Fruit fly (Drosophila melanogaster) whole organism, adult: ENCODE results near the gene Abd-B.
"Not testable (repeated sequence)": the region's sequence is repeated elsewhere in the genome, so short reads cannot be mapped to it uniquely, and the experiment has no call there.

Source experiments
- CG1620 ChIP-seq: fragments of 200-800 bp; sonication (Bioruptor generic); optimal IDR thresholded peaks from 2 replicates; lab custom pipeline; 2016; ENCODE audit warnings: missing biosample characterization, missing genetic modification characterization
- CG5204 ChIP-seq: fragments of 200-800 bp; sonication (Bioruptor generic); optimal IDR thresholded peaks from 2 replicates; lab custom pipeline; 2016; ENCODE audit warnings: missing biosample characterization, missing genetic modification characterization
- CG7045 ChIP-seq: fragments of 200-800 bp; sonication (Bioruptor generic); optimal IDR thresholded peaks from 2 replicates; lab custom pipeline; 2017; ENCODE audit warnings: missing biosample characterization, mild to moderate bottlenecking, missing genetic modification characterization
- CG7101 ChIP-seq: fragments of 200-800 bp; sonication (Bioruptor generic); optimal IDR thresholded peaks from 2 replicates; lab custom pipeline; 2018; ENCODE audit warnings: missing biosample characterization, mild to moderate bottlenecking, missing genetic modification characterization, moderate library complexity
- Clk ChIP-seq: fragments of 200-800 bp; sonication (Bioruptor generic); optimal IDR thresholded peaks from 2 replicates; lab custom pipeline; 2017; ENCODE audit warnings: missing biosample characterization, missing genetic modification characterization
- Crg-1 ChIP-seq: fragments of 200-800 bp; sonication (Bioruptor generic); optimal IDR thresholded peaks from 2 replicates; lab custom pipeline; 2016; ENCODE audit warnings: missing biosample characterization, missing genetic modification characterization
- Mnt ChIP-seq: fragments of 200-800 bp; sonication (Bioruptor generic); optimal IDR thresholded peaks from 2 replicates; lab custom pipeline; 2016; ENCODE audit warnings: missing biosample characterization, mild to moderate bottlenecking, missing genetic modification characterization
- kay ChIP-seq: fragments of 200-800 bp; sonication (Bioruptor generic); peaks from one replicate; lab custom pipeline; 2016; ENCODE audit warnings: missing biosample characterization, missing genetic modification characterization, borderline replicate concordance
- ovo ChIP-seq: fragments of 200-800 bp; sonication (Bioruptor generic); optimal IDR thresholded peaks from 2 replicates; lab custom pipeline; 2016; ENCODE audit warnings: missing biosample characterization, missing genetic modification characterization
- toe ChIP-seq: fragments of 200-800 bp; sonication (Bioruptor generic); optimal IDR thresholded peaks from 2 replicates; lab custom pipeline; 2016; ENCODE audit warnings: missing biosample characterization, missing genetic modification characterization

dm6 chr3R:16992716-16993115 is 20.7 kb upstream of the Abd-B start, which contains the start of gene CG31274:
- not testable (repeated sequence) for TF ChIP-seq kay; Crg-1 (GFP tag; lab: Kevin White, UChicago); CG5204; ovo (GFP tag; lab: Kevin White, UChicago); Mnt; CG7101; CG7045 (GFP tag; lab: Kevin White, UChicago); Clk (GFP tag; lab: Kevin White, UChicago); CG1620 (GFP tag; lab: Kevin White, UChicago); toe (GFP tag; lab: Kevin White, UChicago)
